Worm (Caenorhabditis elegans): ENCODE results near the gene tsp-17.

DNA sequence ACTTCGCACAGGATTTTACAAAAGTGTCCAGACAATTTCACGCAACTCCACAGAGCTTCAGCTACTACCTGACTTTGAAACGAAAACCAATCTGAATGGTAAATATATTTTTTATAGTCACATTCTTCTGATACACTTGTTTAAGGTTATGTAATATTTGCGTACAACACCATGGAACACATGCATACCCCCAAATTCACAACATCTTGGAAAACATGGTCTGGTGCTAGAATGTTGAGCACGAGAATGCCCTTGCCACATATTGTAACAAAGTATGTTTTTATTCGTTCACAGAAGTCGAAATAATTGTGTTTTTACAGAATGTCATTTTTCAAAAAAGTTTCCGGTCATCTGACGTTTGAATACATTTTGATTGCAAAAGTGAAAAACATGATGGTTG lies 34.9 kb downstream of the tsp-17 start:
- TF ChIP-seq fos-1 (tag; optimal IDR thresholded peaks at IDR 0.05) = no peak
- no peak for TF ChIP-seq sem-4 (tag; optimal IDR thresholded peaks at IDR 0.05)
- TF ChIP-seq zag-1 (tag; optimal IDR thresholded peaks at IDR 0.05) = no peak
- TF ChIP-seq dmd-4 (tag; optimal IDR thresholded peaks at IDR 0.05) = no peak
- no peak for TF ChIP-seq ceh-82 (tag; optimal IDR thresholded peaks at IDR 0.05)
- TF ChIP-seq aly-2 (tag; optimal IDR thresholded peaks at IDR 0.05) = no peak
